Fruit fly (Drosophila melanogaster) whole organism, pupa: Measurements from ENCODE around the gene repo.

ENCODE experiments used
- CG15710 ChIP-seq: fragments of 200-800 bp; sonication (Bioruptor generic); optimal IDR thresholded peaks from 2 replicates; lab custom pipeline; 2018; ENCODE audit warnings: missing biosample characterization, mild to moderate bottlenecking, missing genetic modification characterization, moderate library complexity
- CG32121 ChIP-seq: fragments of 200-800 bp; sonication (Bioruptor generic); IDR thresholded peaks from 2 replicates; pipeline ENCODE4 v1.3.6; 2022; ENCODE audit warnings: missing biosample characterization, missing genetic modification characterization
- CG8159 ChIP-seq: fragments of 200-800 bp; sonication (Bioruptor generic); optimal IDR thresholded peaks from 3 replicates; lab custom pipeline; 2018; ENCODE audit warnings: missing biosample characterization, mild to moderate bottlenecking, missing genetic modification characterization, moderate library complexity
- CG9948 ChIP-seq: fragments of 200-800 bp; sonication (Bioruptor generic); optimal IDR thresholded peaks from 2 replicates; lab custom pipeline; 2018; ENCODE audit warnings: missing biosample characterization, mild to moderate bottlenecking, missing genetic modification characterization, moderate library complexity
- EcR ChIP-seq: fragments of 200-800 bp; sonication (Bioruptor generic); optimal IDR thresholded peaks from 3 replicates; lab custom pipeline; 2019; ENCODE audit warnings: missing biosample characterization, missing genetic modification characterization, mild to moderate bottlenecking, moderate library complexity, missing genetic modification reagents
- Pif1A ChIP-seq: fragments of 200-800 bp; sonication (Bioruptor generic); optimal IDR thresholded peaks from 3 replicates; lab custom pipeline; 2016; ENCODE audit warnings: missing biosample characterization, missing genetic modification characterization
- Pif1B ChIP-seq: fragments of 200-800 bp; sonication (Bioruptor generic); optimal IDR thresholded peaks from 3 replicates; lab custom pipeline; 2016; ENCODE audit warnings: missing biosample characterization, missing genetic modification characterization

- TF ChIP-seq EcR (GFP tag; lab: Kevin White, UChicago): no peak
- no peak for TF ChIP-seq CG15710 (tag; lab: Kevin White, UChicago)
- no peak for TF ChIP-seq CG8159 (tag; lab: Kevin White, UChicago)
- no peak for TF ChIP-seq CG32121
- no peak for TF ChIP-seq Pif1B (GFP tag; lab: Kevin White, UChicago)
- no peak for TF ChIP-seq Pif1A (GFP tag; lab: Kevin White, UChicago)
- no peak for TF ChIP-seq CG9948 (tag; lab: Kevin White, UChicago)
Observed at dm6 chr3R:18243000-18243399, 7.0 kb downstream of the repo start.
